Worm (Caenorhabditis elegans): ENCODE measurements around the gene atgl-1.

DNA sequence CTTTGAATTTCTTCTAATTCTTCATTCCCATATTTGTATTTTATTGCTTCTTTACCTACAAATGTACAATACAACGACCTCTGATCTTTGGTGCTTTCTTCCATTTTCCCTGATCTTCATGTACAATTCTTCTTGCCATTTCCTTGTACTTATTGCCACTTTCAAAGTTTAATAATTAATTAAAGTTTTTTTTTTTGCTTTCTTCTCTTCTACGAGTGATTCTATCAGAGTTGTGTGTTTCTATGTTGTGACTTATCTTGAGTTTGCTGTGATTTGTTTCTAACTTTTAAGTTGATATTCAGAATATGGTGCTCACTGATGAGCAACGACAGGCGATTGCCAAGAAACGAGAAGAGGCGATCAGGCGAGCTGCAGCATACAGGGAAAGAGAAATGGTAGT is 28.6 kb downstream of the atgl-1 start, which contains the start of gene smrc-1:
- TF ChIP-seq ama-1 (optimal IDR thresholded peaks at IDR 0.05) (no peak), scrt-1 (GFP tag; IDR thresholded peaks at IDR 0.05) (no peak), pes-1 (GFP tag; IDR thresholded peaks at IDR 0.05) (no peak), ceh-36 (tag; optimal IDR thresholded peaks at IDR 0.05) (no peak), tbx-37 (GFP tag; conservative IDR thresholded peaks at IDR 0.05) (no peak)

All from whole organism, early embryonic.